Fruit fly (Drosophila melanogaster): ENCODE measurements around the gene Pgk.

Gene Pgk

DNA sequence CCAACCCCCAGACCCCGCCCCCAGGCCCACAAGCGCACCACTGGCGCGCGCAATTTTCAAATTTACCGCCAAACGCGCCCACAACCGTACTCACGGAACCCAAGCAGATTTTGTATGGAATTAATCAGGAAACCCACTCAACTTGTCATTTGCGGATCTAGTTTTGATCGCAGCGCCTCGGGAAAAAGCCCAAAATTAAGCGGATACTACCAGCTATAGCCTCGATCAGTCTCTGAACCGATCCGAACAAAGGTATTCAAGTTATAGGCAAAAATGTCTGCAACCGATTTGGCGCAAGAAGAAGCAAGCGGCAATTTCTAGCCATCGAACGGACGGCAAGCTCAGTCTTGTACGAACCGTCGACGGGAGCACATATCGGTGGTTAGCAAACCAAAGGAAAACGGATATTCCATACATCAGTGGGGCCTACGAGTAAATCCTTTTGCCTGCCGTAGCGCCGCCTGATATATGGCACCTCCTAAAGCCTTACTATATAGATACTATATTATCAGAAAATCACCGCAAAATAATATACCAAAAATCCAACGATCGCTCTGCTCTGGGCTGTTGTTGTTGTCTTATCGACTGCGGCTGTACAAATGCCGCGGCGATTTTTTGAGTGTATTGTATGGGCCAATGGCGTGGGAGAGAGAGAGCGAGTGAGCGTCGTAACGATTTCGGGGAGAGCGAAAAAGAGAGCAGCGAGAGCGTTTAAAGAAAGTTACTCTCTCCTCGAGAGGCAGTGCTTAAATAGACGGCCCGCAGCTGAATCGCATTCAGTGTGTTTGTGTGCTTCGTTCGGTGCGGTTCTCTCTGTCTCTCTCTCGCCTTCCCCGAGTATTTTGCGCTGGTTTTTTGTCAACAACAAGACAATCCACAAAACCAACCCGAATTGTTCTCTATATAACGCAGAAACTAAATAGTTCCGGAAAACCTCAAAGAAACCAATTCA is at the start of gene Pgk:
Gene Pgk (minus strand): TSS at position 609 of the 952 bp plus-strand sequence.
- TF ChIP-seq CG15710 (tag; optimal IDR thresholded peaks at IDR 0.05) (peak; percentile 37), Snoo (tag; optimal IDR thresholded peaks at IDR 0.05) (peak; percentile 43), CG4496 (GFP tag; IDR thresholded peaks at IDR 0.05) (no peak), gl (tag; optimal IDR thresholded peaks at IDR 0.05) (no peak), Ets98B (GFP tag; IDR thresholded peaks at IDR 0.05) (no peak), CG8159 (tag; optimal IDR thresholded peaks at IDR 0.05) (no peak), EcR (GFP tag; optimal IDR thresholded peaks at IDR 0.05) (peak; percentile 28), Pif1A (GFP tag; optimal IDR thresholded peaks at IDR 0.05) (peak; percentile 78), Pif1B (GFP tag; optimal IDR thresholded peaks at IDR 0.05) (peak; percentile 74), CG32121 (GFP tag; IDR thresholded peaks at IDR 0.05) (no peak), D1 (tag; optimal IDR thresholded peaks at IDR 0.05) (peak; percentile 2), CG14655 (GFP tag; optimal IDR thresholded peaks at IDR 0.05) (peak; percentile 57), CG10348 (GFP tag; IDR thresholded peaks at IDR 0.05) (no peak), CG13204 (GFP tag; optimal IDR thresholded peaks at IDR 0.05) (peak; percentile 20), CG17806 (tag; optimal IDR thresholded peaks at IDR 0.05) (peak; percentile 52), fd96Ca (GFP tag; IDR thresholded peaks at IDR 0.05) (no peak), CG9948 (tag; optimal IDR thresholded peaks at IDR 0.05) (peak; percentile 27), CG8301 (tag; optimal IDR thresholded peaks at IDR 0.05) (peak; percentile 48), CG34367 (tag; optimal IDR thresholded peaks at IDR 0.05) (peak; percentile 39), rn (GFP tag; IDR thresholded peaks at IDR 0.05) (no peak), CG12605 (GFP tag; IDR thresholded peaks at IDR 0.05) (no peak)

DNA sequence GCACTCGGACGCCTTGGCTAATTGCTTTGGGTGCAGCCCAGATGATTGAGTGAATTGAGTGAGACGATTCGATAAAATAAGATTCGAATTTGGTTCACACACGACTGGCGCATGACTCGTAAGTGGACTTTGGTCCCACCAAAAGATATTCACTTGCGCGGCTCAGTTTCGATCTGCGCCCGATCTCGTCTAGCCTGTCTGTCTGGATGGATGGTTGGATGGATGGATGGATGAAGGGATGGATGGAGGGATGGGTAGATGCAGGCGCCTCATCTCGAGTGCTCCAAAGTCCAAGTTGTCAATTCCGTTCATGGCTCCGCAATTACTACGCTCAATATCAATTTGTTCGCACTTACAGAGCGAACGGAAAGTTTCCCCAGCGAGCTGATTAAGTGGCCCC is 49.7 kb upstream of the Pgk start:
- TF ChIP-seq CG15710 (tag; optimal IDR thresholded peaks at IDR 0.05) (peak; percentile 35), Pif1B (GFP tag; optimal IDR thresholded peaks at IDR 0.05) (peak; percentile 24), CG32121 (GFP tag; IDR thresholded peaks at IDR 0.05) (no peak), CG9948 (tag; optimal IDR thresholded peaks at IDR 0.05) (no peak), CG14655 (GFP tag; optimal IDR thresholded peaks at IDR 0.05) (peak; percentile 64), CG17806 (tag; optimal IDR thresholded peaks at IDR 0.05) (peak; percentile 28), rn (GFP tag; IDR thresholded peaks at IDR 0.05) (no peak), CG4496 (GFP tag; IDR thresholded peaks at IDR 0.05) (peak; percentile 45; the same call in 1 of the 3 replicates), CG13204 (GFP tag; optimal IDR thresholded peaks at IDR 0.05) (peak; percentile 79), CG12605 (GFP tag; IDR thresholded peaks at IDR 0.05) (peak; percentile 68; the same call in 1 of the 2 replicates), CG8301 (tag; optimal IDR thresholded peaks at IDR 0.05) (peak; percentile 46), EcR (GFP tag; optimal IDR thresholded peaks at IDR 0.05) (peak; percentile 27), gl (tag; optimal IDR thresholded peaks at IDR 0.05) (peak; percentile 87), Pif1A (GFP tag; optimal IDR thresholded peaks at IDR 0.05) (peak; percentile 39), Ets98B (GFP tag; IDR thresholded peaks at IDR 0.05) (peak; percentile 51; the same call in 1 of the 2 replicates), Snoo (tag; optimal IDR thresholded peaks at IDR 0.05) (peak; percentile 25), CG34367 (tag; optimal IDR thresholded peaks at IDR 0.05) (peak; percentile 46), CG8159 (tag; optimal IDR thresholded peaks at IDR 0.05) (peak; percentile 36), fd96Ca (GFP tag; IDR thresholded peaks at IDR 0.05) (peak; percentile 46; the same call in 1 of the 3 replicates), CG10348 (GFP tag; IDR thresholded peaks at IDR 0.05) (no peak), D1 (tag; optimal IDR thresholded peaks at IDR 0.05) (no peak)

DNA sequence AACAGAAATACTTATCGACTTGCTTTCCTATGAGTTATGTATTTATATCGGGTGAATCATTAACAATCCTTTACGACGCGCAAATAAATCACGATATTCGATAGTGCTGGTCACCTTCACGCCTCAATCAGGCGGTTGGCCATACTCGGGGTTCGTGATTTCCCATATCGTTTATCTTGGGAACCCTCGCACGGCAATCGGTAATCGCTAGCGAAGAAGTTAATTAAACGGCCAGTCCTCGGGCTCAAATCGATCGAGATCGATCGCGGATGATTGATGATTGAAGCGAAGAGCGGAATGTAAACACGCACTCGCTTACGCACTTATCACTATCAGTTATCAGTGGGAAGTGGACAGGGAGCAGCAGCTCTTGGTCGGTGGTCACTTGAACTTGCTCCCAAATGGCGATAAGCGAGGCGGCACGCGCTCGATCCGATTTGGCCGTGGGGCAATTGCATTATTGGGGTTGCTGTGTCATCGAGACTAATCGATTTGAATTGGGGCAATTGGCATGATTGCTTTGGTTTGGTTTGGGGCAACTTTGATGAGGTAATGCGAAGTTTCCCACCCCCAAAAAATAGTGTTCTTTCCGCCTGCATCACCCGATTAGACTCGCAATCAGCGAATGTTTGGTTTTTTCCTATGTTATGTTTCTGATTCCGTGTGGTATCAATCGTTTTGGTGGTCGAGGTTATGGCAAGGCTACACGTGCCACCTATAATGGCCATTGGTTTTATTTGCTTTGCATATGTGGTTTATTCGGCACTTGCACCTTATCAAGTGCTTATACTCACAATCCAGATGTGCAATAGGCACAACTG is 48.3 kb upstream of the Pgk start:
- TF ChIP-seq CG12605 (GFP tag; IDR thresholded peaks at IDR 0.05) (no peak), CG10348 (GFP tag; IDR thresholded peaks at IDR 0.05) (no peak), CG14655 (GFP tag; optimal IDR thresholded peaks at IDR 0.05) (no peak), CG4496 (GFP tag; IDR thresholded peaks at IDR 0.05) (no peak), CG8301 (tag; optimal IDR thresholded peaks at IDR 0.05) (no peak), D1 (tag; optimal IDR thresholded peaks at IDR 0.05) (no peak), Pif1A (GFP tag; optimal IDR thresholded peaks at IDR 0.05) (no peak), fd96Ca (GFP tag; IDR thresholded peaks at IDR 0.05) (no peak)

- TF ChIP-seq EcR (GFP tag; optimal IDR thresholded peaks at IDR 0.05) (no peak), CG4496 (GFP tag; IDR thresholded peaks at IDR 0.05) (0 out of 3 replicates have a peak, but pooled peaks have one; percentile 9), Pif1A (GFP tag; optimal IDR thresholded peaks at IDR 0.05) (peak; percentile 0)
These were observed 47.1 kb upstream of the Pgk start, which contains the start of gene Syt1 for dm6 chr2L:2799909-2800478. TSS of gene Syt1 (minus strand) at chr2L:2799979.

DNA sequence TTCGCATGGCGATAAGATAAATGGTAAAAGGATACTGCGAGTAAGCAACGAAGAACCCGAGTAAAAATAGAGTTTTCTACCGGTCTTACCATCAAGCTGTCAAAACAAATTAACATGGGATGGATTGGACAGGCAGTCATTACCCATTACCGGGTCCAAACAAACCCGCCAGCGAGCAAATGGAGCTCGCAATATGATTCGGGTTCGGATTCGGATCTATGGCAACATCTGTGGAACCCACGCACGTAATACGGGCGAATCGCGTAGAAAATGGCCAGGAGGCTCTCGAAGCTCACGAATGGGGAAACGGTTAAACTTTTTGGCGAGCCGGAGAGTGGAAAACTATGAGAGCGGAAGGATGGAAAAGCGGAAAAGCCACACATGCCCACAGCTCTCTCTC is 44.3 kb upstream of the Pgk start:
- TF ChIP-seq CG10348 (GFP tag; IDR thresholded peaks at IDR 0.05) (no peak), Snoo (tag; optimal IDR thresholded peaks at IDR 0.05) (no peak), fd96Ca (GFP tag; IDR thresholded peaks at IDR 0.05) (no peak), CG8159 (tag; optimal IDR thresholded peaks at IDR 0.05) (no peak), D1 (tag; optimal IDR thresholded peaks at IDR 0.05) (no peak), CG13204 (GFP tag; optimal IDR thresholded peaks at IDR 0.05) (no peak), CG17806 (tag; optimal IDR thresholded peaks at IDR 0.05) (no peak), CG34367 (tag; optimal IDR thresholded peaks at IDR 0.05) (no peak), rn (GFP tag; IDR thresholded peaks at IDR 0.05) (no peak), gl (tag; optimal IDR thresholded peaks at IDR 0.05) (no peak), CG9948 (tag; optimal IDR thresholded peaks at IDR 0.05) (no peak), Ets98B (GFP tag; IDR thresholded peaks at IDR 0.05) (no peak), CG4496 (GFP tag; IDR thresholded peaks at IDR 0.05) (no peak), CG8301 (tag; optimal IDR thresholded peaks at IDR 0.05) (no peak), CG15710 (tag; optimal IDR thresholded peaks at IDR 0.05) (no peak), CG14655 (GFP tag; optimal IDR thresholded peaks at IDR 0.05) (no peak), Pif1B (GFP tag; optimal IDR thresholded peaks at IDR 0.05) (no peak), Pif1A (GFP tag; optimal IDR thresholded peaks at IDR 0.05) (no peak), CG32121 (GFP tag; IDR thresholded peaks at IDR 0.05) (no peak), CG12605 (GFP tag; IDR thresholded peaks at IDR 0.05) (no peak)
